Worm (Caenorhabditis elegans): ENCODE data around the gene alg-3.

The alg-3 gene

DNA sequence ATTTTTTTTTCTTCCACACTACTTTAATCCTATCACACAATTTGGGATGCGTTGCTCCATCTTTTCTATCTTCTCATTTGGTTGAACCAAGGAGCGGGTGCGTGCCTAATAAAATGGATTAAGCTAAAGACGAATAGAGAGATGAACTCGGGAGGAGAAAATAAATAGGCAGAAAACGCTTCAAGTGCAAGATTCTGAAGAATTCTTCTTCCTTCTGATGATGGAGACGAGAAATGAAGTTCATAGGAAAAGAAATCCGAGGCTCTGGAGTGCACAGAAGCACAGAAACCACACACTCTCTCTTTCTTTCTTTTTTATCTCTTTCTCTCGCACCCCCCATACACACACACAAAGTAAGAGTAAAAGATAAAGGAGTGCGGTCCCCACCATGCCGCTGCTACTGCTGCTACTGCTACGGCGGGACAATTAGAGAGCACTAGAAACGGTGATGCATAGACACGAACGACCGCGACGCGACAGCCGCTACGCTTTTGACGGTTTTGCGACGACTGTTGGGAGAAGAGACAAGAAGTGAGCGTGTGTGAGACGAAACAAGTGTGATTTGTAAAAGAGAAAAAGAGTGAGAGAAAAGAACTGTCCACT lies 11.9 kb upstream of the alg-3 start (continued):
- TF ChIP-seq sdz-12 (GFP tag; optimal IDR thresholded peaks at IDR 0.05), result no peak
- TF ChIP-seq dmd-8 (GFP tag; IDR thresholded peaks at IDR 0.05), result 0 out of 2 replicates have a peak, but pooled peaks have one; percentile 39
- peak; percentile 85 for TF ChIP-seq hmg-1.1 (GFP tag; IDR thresholded peaks at IDR 0.05)
- TF ChIP-seq F26F4.8 (GFP tag; conservative IDR thresholded peaks at IDR 0.05), result no peak
- TF ChIP-seq vab-7 (GFP tag; IDR thresholded peaks at IDR 0.05), result no peak
- TF ChIP-seq lin-13 (GFP tag; optimal IDR thresholded peaks at IDR 0.05), result no peak
- TF ChIP-seq unc-62 (GFP tag; optimal IDR thresholded peaks at IDR 0.05 in 1 of 2), result peak; percentile 48 to 99
- no peak for TF ChIP-seq unc-62 (tag; optimal IDR thresholded peaks at IDR 0.05)
- TF ChIP-seq set-16 (GFP tag; IDR thresholded peaks at IDR 0.05), result peak; percentile 65
- TF ChIP-seq gei-8 (GFP tag; optimal IDR thresholded peaks at IDR 0.05), result no peak
- TF ChIP-seq snpc-1.2 (GFP tag; IDR thresholded peaks at IDR 0.05), result no peak
- peak; percentile 70 for TF ChIP-seq mes-2 (tag; optimal IDR thresholded peaks at IDR 0.05; ENCODE audit: poor library complexity, severe bottlenecking)
- TF ChIP-seq arid-1 (GFP tag; conservative IDR thresholded peaks at IDR 0.05), result no peak
- no peak for TF ChIP-seq jun-1 (tag; optimal IDR thresholded peaks at IDR 0.05)
- TF ChIP-seq T20F7.1 (GFP tag; optimal IDR thresholded peaks at IDR 0.05), result peak; percentile 62
- TF ChIP-seq lsy-2 (tag; optimal IDR thresholded peaks at IDR 0.05), result peak; percentile 32 to 58
- TF ChIP-seq zfp-2 (tag; optimal IDR thresholded peaks at IDR 0.05), result no peak
- no peak for TF ChIP-seq D1046.2 (GFP tag; IDR thresholded peaks at IDR 0.05)
- no peak for TF ChIP-seq dmd-9 (GFP tag; IDR thresholded peaks at IDR 0.05)
- peak; percentile 34 for TF ChIP-seq dpl-1 (GFP tag; optimal IDR thresholded peaks at IDR 0.05)
- TF ChIP-seq zip-2 (tag; optimal IDR thresholded peaks at IDR 0.05), result no peak
- TF ChIP-seq nhr-76 (tag; optimal IDR thresholded peaks at IDR 0.05), result no peak
- TF ChIP-seq zfp-3 (GFP tag; conservative IDR thresholded peaks at IDR 0.05), result no peak
- no peak for TF ChIP-seq nhr-237 (tag; optimal IDR thresholded peaks at IDR 0.05)
- TF ChIP-seq Y75B8A.6 (GFP tag; IDR thresholded peaks at IDR 0.05), result no peak
- no peak for TF ChIP-seq ama-1 (optimal IDR thresholded peaks at IDR 0.05)
- peak; percentile 73 for TF ChIP-seq rbr-2 (tag; optimal IDR thresholded peaks at IDR 0.05)
- TF ChIP-seq aha-1 (tag), result peak; percentile 95
- no peak for TF ChIP-seq ceh-44 (GFP tag; IDR thresholded peaks at IDR 0.05)
- no peak for TF ChIP-seq lin-39 (tag; optimal IDR thresholded peaks at IDR 0.05)
- no peak for TF ChIP-seq tag-97 (GFP tag; IDR thresholded peaks at IDR 0.05)
- TF ChIP-seq ceh-82 (tag; optimal IDR thresholded peaks at IDR 0.05), result no peak
- no peak for TF ChIP-seq lir-3 (tag; optimal IDR thresholded peaks at IDR 0.05)
- peak; percentile 58; the same call in 1 of the 2 replicates for TF ChIP-seq pha-4 (GFP tag; IDR thresholded peaks at IDR 0.05)
- TF ChIP-seq pha-4 (tag; optimal IDR thresholded peaks at IDR 0.05), result no peak
- TF ChIP-seq skn-1 (tag; optimal IDR thresholded peaks at IDR 0.05), result no peak
- no peak for TF ChIP-seq duxl-1 (tag; optimal IDR thresholded peaks at IDR 0.05; ENCODE audit: poor library complexity)
- TF ChIP-seq Y48G9A.11 (GFP tag; IDR thresholded peaks at IDR 0.05), result no peak
- TF ChIP-seq lin-1 (GFP tag; IDR thresholded peaks at IDR 0.05), result no peak
- peak; percentile 86 for TF ChIP-seq dmd-6 (GFP tag; IDR thresholded peaks at IDR 0.05)
- no peak for TF ChIP-seq daf-12 (tag; optimal IDR thresholded peaks at IDR 0.05)
- no peak for TF ChIP-seq daf-8 (GFP tag; IDR thresholded peaks at IDR 0.05)
- no peak for TF ChIP-seq ZK546.5 (tag; optimal IDR thresholded peaks at IDR 0.05)
- TF ChIP-seq aly-2 (tag; optimal IDR thresholded peaks at IDR 0.05), result no peak
- TF ChIP-seq madf-5 (GFP tag; IDR thresholded peaks at IDR 0.05), result no peak
- TF ChIP-seq nhr-10 (tag; optimal IDR thresholded peaks at IDR 0.05), result no peak
- peak; percentile 90 for TF ChIP-seq nhr-77 (tag; optimal IDR thresholded peaks at IDR 0.05)
- peak; percentile 56 for TF ChIP-seq lin-38 (GFP tag; IDR thresholded peaks at IDR 0.05)
- peak; percentile 81 for TF ChIP-seq hlh-30 (tag; optimal IDR thresholded peaks at IDR 0.05; ENCODE audit: insufficient read depth)
- peak; percentile 98 for TF ChIP-seq mxl-3 (GFP tag; optimal IDR thresholded peaks at IDR 0.05)
- no peak for TF ChIP-seq F10B5.3 (tag; optimal IDR thresholded peaks at IDR 0.05)
- TF ChIP-seq lin-15B (tag; optimal IDR thresholded peaks at IDR 0.05), result no peak

All from whole organism, L4 larva.